Fruit fly (Drosophila melanogaster): Measurements from ENCODE around the gene CG31524.

The CG31524 gene

dm6 chr3R:30467062-30467461 lies 47.1 kb downstream of the CG31524 start (continued):
- TF ChIP-seq CG8924 (tag; optimal IDR thresholded peaks at IDR 0.05), result no peak

DNA sequence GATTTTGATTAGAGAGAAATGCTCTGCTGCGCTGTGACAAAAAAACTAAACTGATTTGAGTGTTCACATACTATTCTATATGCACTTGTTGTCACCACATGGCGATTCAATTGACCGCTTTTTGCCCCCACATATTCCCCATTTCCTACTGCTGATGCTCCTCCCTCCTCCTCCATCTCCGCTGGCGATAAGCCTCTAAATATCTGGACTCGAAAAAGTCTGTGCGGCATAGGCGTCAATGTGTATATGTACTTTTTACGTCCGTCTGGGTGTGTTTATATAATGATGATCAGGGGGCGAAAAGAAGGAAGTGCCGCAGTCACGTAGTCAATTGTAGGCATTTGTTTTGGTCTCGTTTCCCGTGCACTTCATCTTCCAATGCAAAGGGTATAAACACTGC lies 47.6 kb downstream of the CG31524 start:
- TF ChIP-seq cwo (GFP tag; optimal IDR thresholded peaks at IDR 0.05), result no peak
- TF ChIP-seq cg (GFP tag; optimal IDR thresholded peaks at IDR 0.05), result peak; percentile 46
- TF ChIP-seq dimm (GFP tag; IDR thresholded peaks at IDR 0.05), result no peak
- no peak for TF ChIP-seq fu2 (GFP tag; optimal IDR thresholded peaks at IDR 0.05)
- no peak for TF ChIP-seq CG8388 (GFP tag; optimal IDR thresholded peaks at IDR 0.05)
- no peak for TF ChIP-seq nmo (GFP tag; optimal IDR thresholded peaks at IDR 0.05)
- no peak for TF ChIP-seq CG30020 (tag; optimal IDR thresholded peaks at IDR 0.05)
- TF ChIP-seq CG15514 (GFP tag; optimal IDR thresholded peaks at IDR 0.05), result peak; percentile 4
- no peak for TF ChIP-seq trh (GFP tag; optimal IDR thresholded peaks at IDR 0.05)
- no peak for TF ChIP-seq CG10431 (GFP tag; optimal IDR thresholded peaks at IDR 0.05)
- no peak for TF ChIP-seq Neu2 (GFP tag; optimal IDR thresholded peaks at IDR 0.05; ENCODE audit: borderline replicate concordance)
- 0 out of 2 replicates have a peak, but pooled peaks have one; percentile 15 for TF ChIP-seq vvl (GFP tag; IDR thresholded peaks at IDR 0.05)
- TF ChIP-seq CG4730 (GFP tag; IDR thresholded peaks at IDR 0.05), result no peak
- TF ChIP-seq Taf1 (GFP tag; IDR thresholded peaks at IDR 0.05), result no peak
- no peak for TF ChIP-seq CG10209 (GFP tag; optimal IDR thresholded peaks at IDR 0.05)
- TF ChIP-seq ATbp (GFP tag; optimal IDR thresholded peaks at IDR 0.05), result no peak
- no peak for TF ChIP-seq CG3838 (GFP tag; optimal IDR thresholded peaks at IDR 0.05)
- TF ChIP-seq E2f1 (GFP tag; IDR thresholded peaks at IDR 0.05), result no peak
- no peak for TF ChIP-seq phol (tag; optimal IDR thresholded peaks at IDR 0.05)
- TF ChIP-seq CG4328 (GFP tag; optimal IDR thresholded peaks at IDR 0.05), result no peak
- no peak for TF ChIP-seq abd-A (tag; optimal IDR thresholded peaks at IDR 0.05)
- TF ChIP-seq Tbp (GFP tag; optimal IDR thresholded peaks at IDR 0.05), result no peak
- no peak for TF ChIP-seq chif (GFP tag; optimal IDR thresholded peaks at IDR 0.05)
- TF ChIP-seq CG10543 (GFP tag; optimal IDR thresholded peaks at IDR 0.05), result no peak
- no peak for TF ChIP-seq tx (GFP tag; optimal IDR thresholded peaks at IDR 0.05)
- TF ChIP-seq chinmo (GFP tag; IDR thresholded peaks at IDR 0.05; ENCODE audit: partially characterized antibody), result 0 out of 4 replicates have a peak, but pooled peaks have one; percentile 28
- no peak for TF ChIP-seq C15 (GFP tag; IDR thresholded peaks at IDR 0.05)
- no peak for TF ChIP-seq CG5180 (GFP tag; optimal IDR thresholded peaks at IDR 0.05)
- no peak for TF ChIP-seq Doc2 (GFP tag; IDR thresholded peaks at IDR 0.05)
- TF ChIP-seq wek (GFP tag; optimal IDR thresholded peaks at IDR 0.05), result no peak
- no peak for TF ChIP-seq CG10654 (GFP tag; optimal IDR thresholded peaks at IDR 0.05)
- TF ChIP-seq disco-r (GFP tag; optimal IDR thresholded peaks at IDR 0.05), result no peak
- no peak for TF ChIP-seq ssp (GFP tag; IDR thresholded peaks at IDR 0.05)
- 0 out of 2 replicates have a peak, but pooled peaks have one; percentile 7 for TF ChIP-seq onecut (GFP tag; IDR thresholded peaks at IDR 0.05)
- no peak for TF ChIP-seq repo (GFP tag; optimal IDR thresholded peaks at IDR 0.05)
- no peak for TF ChIP-seq CG1529 (GFP tag; optimal IDR thresholded peaks at IDR 0.05)
- no peak for TF ChIP-seq lola (GFP tag; optimal IDR thresholded peaks at IDR 0.05)
- no peak for TF ChIP-seq CG3065 (GFP tag; optimal IDR thresholded peaks at IDR 0.05)
- no peak for TF ChIP-seq Nf-YC (tag; optimal IDR thresholded peaks at IDR 0.05)
- no peak for TF ChIP-seq fd3F (GFP tag; optimal IDR thresholded peaks at IDR 0.05)
- TF ChIP-seq seq (GFP tag; IDR thresholded peaks at IDR 0.05), result no peak
- no peak for TF ChIP-seq ftz-f1 (GFP tag; optimal IDR thresholded peaks at IDR 0.05)
- TF ChIP-seq fd102C (GFP tag; optimal IDR thresholded peaks at IDR 0.05), result no peak
- TF ChIP-seq CG17328 (GFP tag; IDR thresholded peaks at IDR 0.05), result no peak
- TF ChIP-seq CG4282 (GFP tag; optimal IDR thresholded peaks at IDR 0.05), result no peak
- no peak for TF ChIP-seq lilli (GFP tag; optimal IDR thresholded peaks at IDR 0.05)
- peak in 1 of 2 experiments; percentile 31 for TF ChIP-seq tll (GFP tag; optimal IDR thresholded peaks at IDR 0.05)
- no peak for TF ChIP-seq CG3726 (GFP tag; IDR thresholded peaks at IDR 0.05)

Measured in whole organism, embryonic.